Worm (Caenorhabditis elegans): Measurements from ENCODE around the gene ZC190.7.

Gene ZC190.7

DNA sequence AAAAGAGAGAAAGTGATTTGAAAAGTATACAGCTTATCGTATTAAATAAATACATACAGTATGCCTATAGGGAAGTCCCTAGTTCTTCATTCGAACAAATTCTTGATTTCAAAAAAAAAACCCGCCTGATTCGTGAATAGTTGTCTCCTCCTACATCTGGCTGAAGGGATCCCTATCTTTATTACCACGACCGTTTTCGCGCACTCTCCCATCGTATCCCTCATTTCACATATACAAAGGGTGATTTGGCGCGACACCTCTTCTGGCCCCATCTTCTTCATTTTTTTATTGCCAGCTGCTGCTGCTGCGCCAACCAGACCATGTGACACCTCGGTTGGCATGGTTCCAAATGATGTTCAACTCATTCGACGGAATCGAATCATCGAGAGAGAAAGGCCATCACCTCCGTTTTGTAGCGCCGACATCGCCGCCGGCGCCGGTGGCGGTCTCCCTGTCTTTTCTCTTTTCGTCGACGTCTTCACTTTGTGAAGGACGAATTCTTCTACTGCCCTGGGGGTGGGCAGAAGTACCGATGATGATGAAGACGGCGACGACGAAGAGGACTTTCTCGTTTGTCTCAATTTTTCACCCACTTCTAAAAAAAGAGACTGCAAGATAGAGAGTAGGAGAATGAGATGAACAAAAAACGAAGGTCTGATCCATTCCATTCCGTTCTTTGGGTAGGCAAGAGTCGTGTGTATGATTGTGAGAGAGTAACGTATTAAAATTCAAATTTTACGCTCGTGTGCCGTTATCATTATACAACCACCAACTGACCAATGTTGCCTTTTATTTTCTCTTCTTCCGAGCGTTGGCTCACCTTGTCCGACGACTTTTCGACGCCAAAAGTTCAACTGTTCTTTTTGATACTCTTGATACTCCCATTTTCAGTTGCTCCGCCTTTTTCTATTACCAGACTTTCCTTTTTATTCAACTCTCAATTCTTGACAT, 24.3 kb downstream of the ZC190.7 start:
- no peak for TF ChIP-seq cnd-1 (tag; optimal IDR thresholded peaks at IDR 0.05)

- no peak for TF ChIP-seq tbx-8 (GFP tag; optimal IDR thresholded peaks at IDR 0.05)
- no peak for TF ChIP-seq drap-1 (GFP tag; optimal IDR thresholded peaks at IDR 0.05)
- TF ChIP-seq elt-1 (tag; optimal IDR thresholded peaks at IDR 0.05; ENCODE audit: borderline replicate concordance, insufficient read depth), result peak; percentile 60
- TF ChIP-seq lsy-2 (tag; optimal IDR thresholded peaks at IDR 0.05), result no peak
- TF ChIP-seq mls-2 (tag; optimal IDR thresholded peaks at IDR 0.05), result no peak
Observed at ce11 chrV:8661241-8661954, 25.3 kb downstream of the ZC190.7 start.

- peak; percentile 96 for TF ChIP-seq elt-1 (tag; optimal IDR thresholded peaks at IDR 0.05; ENCODE audit: borderline replicate concordance, insufficient read depth)
- TF ChIP-seq ham-2 (GFP tag; optimal IDR thresholded peaks at IDR 0.05), result peak; percentile 59
- TF ChIP-seq unc-62 (GFP tag; optimal IDR thresholded peaks at IDR 0.05), result peak; percentile 32
- no peak for TF ChIP-seq bed-3 (GFP tag; optimal IDR thresholded peaks at IDR 0.05)
Observed at ce11 chrV:8660475-8660874, 26.2 kb downstream of the ZC190.7 start.

- TF ChIP-seq snpc-4 (tag; optimal IDR thresholded peaks at IDR 0.05) (no peak), elt-1 (tag; optimal IDR thresholded peaks at IDR 0.05; ENCODE audit: borderline replicate concordance, insufficient read depth) (no peak), ces-1 (GFP tag; optimal IDR thresholded peaks at IDR 0.05) (no peak), ztf-11 (tag; optimal IDR thresholded peaks at IDR 0.05) (no peak), ceh-43 (GFP tag; optimal IDR thresholded peaks at IDR 0.05) (no peak), nhr-2 (tag; optimal IDR thresholded peaks at IDR 0.05) (no peak), lsy-2 (tag; optimal IDR thresholded peaks at IDR 0.05) (no peak), unc-120 (tag; optimal IDR thresholded peaks at IDR 0.05; ENCODE audit: poor library complexity, severe bottlenecking) (peak; percentile 55), nhr-12 (tag; optimal IDR thresholded peaks at IDR 0.05) (no peak), hlh-1 (tag; optimal IDR thresholded peaks at IDR 0.05) (peak; percentile 96), unc-62 (GFP tag; optimal IDR thresholded peaks at IDR 0.05) (peak; percentile 70)
Observed at ce11 chrV:8658577-8659362, 27.9 kb downstream of the ZC190.7 start.

- TF ChIP-seq flh-1 (GFP tag; optimal IDR thresholded peaks at IDR 0.05) (no peak), bed-3 (GFP tag; optimal IDR thresholded peaks at IDR 0.05) (no peak), ztf-11 (tag; optimal IDR thresholded peaks at IDR 0.05) (no peak), ceh-43 (GFP tag; optimal IDR thresholded peaks at IDR 0.05) (no peak), drap-1 (GFP tag; optimal IDR thresholded peaks at IDR 0.05) (no peak), elt-1 (tag; optimal IDR thresholded peaks at IDR 0.05; ENCODE audit: borderline replicate concordance, insufficient read depth) (no peak), nhr-76 (tag; optimal IDR thresholded peaks at IDR 0.05) (no peak), lsy-2 (tag; optimal IDR thresholded peaks at IDR 0.05) (no peak), ceh-83 (GFP tag; optimal IDR thresholded peaks at IDR 0.05) (no peak), zip-8 (tag; optimal IDR thresholded peaks at IDR 0.05) (no peak), mab-5 (tag; optimal IDR thresholded peaks at IDR 0.05) (no peak), nhr-237 (tag; optimal IDR thresholded peaks at IDR 0.05) (no peak), lin-32 (GFP tag; optimal IDR thresholded peaks at IDR 0.05) (no peak), ham-2 (GFP tag; optimal IDR thresholded peaks at IDR 0.05) (no peak), lin-13 (tag; optimal IDR thresholded peaks at IDR 0.05) (no peak), mep-1 (tag; optimal IDR thresholded peaks at IDR 0.05) (no peak)
Observed at ce11 chrV:8657911-8658310, 28.8 kb downstream of the ZC190.7 start.

All from whole organism, mixed stage, embryonic.